Worm (Caenorhabditis elegans) whole organism, young adult: Measurements from ENCODE around the gene srg-3.

Source experiments
- B0019.2 ChIP-seq: fragments of 200-800 bp; sonication (Bioruptor generic); conservative IDR thresholded peaks from 2 replicates; pipeline ENCODE4 v1.3.6; 2022; ENCODE audit warnings: missing genetic modification reagents, missing genetic modification characterization, missing compliant biosample characterization
- B0261.1 ChIP-seq: sonication (generic microtip); optimal IDR thresholded peaks from 2 replicates; lab custom pipeline; 2016; ENCODE audit warnings: mild to moderate bottlenecking, missing genetic modification characterization, moderate library complexity, missing compliant biosample characterization
- C17E4.6 ChIP-seq: fragments of 200-800 bp; sonication (Bioruptor generic); IDR thresholded peaks from 2 replicates; pipeline ENCODE4 v1.3.6; 2022; ENCODE audit warnings: missing genetic modification reagents, missing genetic modification characterization, missing compliant biosample characterization
- D2030.7 ChIP-seq: fragments of 200-800 bp; sonication (Bioruptor generic); IDR thresholded peaks from 2 replicates; pipeline ENCODE4 v1.3.6; 2022; ENCODE audit warnings: missing genetic modification reagents, missing genetic modification characterization, missing compliant biosample characterization
- F10E7.11 ChIP-seq: sonication (generic microtip); optimal IDR thresholded peaks from 2 replicates; lab custom pipeline; 2017; ENCODE audit warnings: mild to moderate bottlenecking, missing genetic modification characterization, moderate library complexity, missing compliant biosample characterization
- F22D6.2 ChIP-seq: sonication (generic microtip); optimal IDR thresholded peaks from 2 replicates; lab custom pipeline; 2016; ENCODE audit warnings: mild to moderate bottlenecking, missing genetic modification characterization, missing compliant biosample characterization
- F49E8.2 ChIP-seq: sonication (generic microtip); optimal IDR thresholded peaks from 3 replicates; lab custom pipeline; 2017; ENCODE audit warnings: missing genetic modification characterization, mild to moderate bottlenecking, missing compliant biosample characterization, antibody characterized with exemption, moderate library complexity; ENCODE audit not compliant: insufficient read depth
- Y53F4B.3 ChIP-seq: fragments of 200-800 bp; sonication (Bioruptor generic); IDR thresholded peaks from 2 replicates; pipeline ENCODE4 v1.3.6; 2022; ENCODE audit warnings: missing genetic modification reagents, missing genetic modification characterization, missing compliant biosample characterization
- Y53G8AR.9 ChIP-seq: fragments of 200-800 bp; sonication (Bioruptor generic); conservative IDR thresholded peaks from 2 replicates; pipeline ENCODE4 v1.3.6; 2022; ENCODE audit warnings: missing genetic modification reagents, missing genetic modification characterization, missing compliant biosample characterization
- Y56A3A.18 ChIP-seq: fragments of 200-800 bp; sonication (Bioruptor generic); IDR thresholded peaks from 2 replicates; pipeline ENCODE4 v1.3.6; 2022; ENCODE audit warnings: missing genetic modification reagents, missing genetic modification characterization, missing compliant biosample characterization
- Y79H2A.3 ChIP-seq: fragments of 200-800 bp; sonication (Bioruptor generic); conservative IDR thresholded peaks from 2 replicates; pipeline ENCODE4 v1.3.6; 2022; ENCODE audit warnings: missing genetic modification reagents, missing genetic modification characterization, missing compliant biosample characterization
- Y95B8A.8 ChIP-seq: fragments of 200-800 bp; sonication (Bioruptor generic); IDR thresholded peaks from 2 replicates; pipeline ENCODE4 v1.3.6; 2022; ENCODE audit warnings: missing genetic modification reagents, missing genetic modification characterization, missing compliant biosample characterization
- ZK185.1 ChIP-seq: sonication (generic microtip); optimal IDR thresholded peaks from 2 replicates; lab custom pipeline; 2016; ENCODE audit warnings: mild to moderate bottlenecking, missing genetic modification characterization, missing compliant biosample characterization; ENCODE audit not compliant: poor library complexity, severe bottlenecking
- aptf-3 ChIP-seq: fragments of 200-800 bp; sonication (Bioruptor generic); IDR thresholded peaks from 2 replicates; pipeline ENCODE4 v1.3.6; 2022; ENCODE audit warnings: missing genetic modification characterization, missing compliant biosample characterization
- atf-7 ChIP-seq: sonication (generic microtip); optimal IDR thresholded peaks from 2 replicates; lab custom pipeline; 2017; ENCODE audit warnings: mild to moderate bottlenecking, missing genetic modification characterization, missing compliant biosample characterization
- ceh-100 ChIP-seq: fragments of 200-800 bp; sonication (Bioruptor generic); IDR thresholded peaks from 2 replicates; pipeline ENCODE4 v1.3.6; 2022; ENCODE audit warnings: missing genetic modification reagents, missing genetic modification characterization, missing compliant biosample characterization
- fkh-3 ChIP-seq: sonication (generic microtip); optimal IDR thresholded peaks from 2 replicates; lab custom pipeline; 2016; ENCODE audit warnings: mild to moderate bottlenecking, missing genetic modification characterization, missing compliant biosample characterization
- gei-17 ChIP-seq: fragments of 200-800 bp; sonication (Bioruptor generic); optimal IDR thresholded peaks from 2 replicates; lab custom pipeline; 2018; ENCODE audit warnings: mild to moderate bottlenecking, missing genetic modification characterization, missing compliant biosample characterization
- hsf-1 ChIP-seq: fragments of 200-800 bp; sonication (Bioruptor generic); IDR thresholded peaks from 2 replicates; pipeline ENCODE4 v1.3.6; 2022; ENCODE audit warnings: missing genetic modification reagents, missing genetic modification characterization, missing compliant biosample characterization
- let-526 ChIP-seq: fragments of 200-800 bp; sonication (Bioruptor generic); IDR thresholded peaks from 2 replicates; pipeline ENCODE4 v1.3.6; 2022; ENCODE audit warnings: missing genetic modification reagents, missing genetic modification characterization, missing compliant biosample characterization
- let-607 ChIP-seq, 2 experiments: fragments of 200-800 bp in 1 of 2; sonication (Bioruptor generic) in 1 of 2; sonication (generic microtip) in 1 of 2; optimal IDR thresholded peaks; 2 replicates each; lab custom pipeline; 2016 to 2018; ENCODE audit warnings: mild to moderate bottlenecking in 2 of 2, missing compliant biosample characterization in 2 of 2, missing genetic modification characterization in 2 of 2, moderate library complexity in 2 of 2, missing genotype in 1 of 2
- lsy-27 ChIP-seq: sonication (generic microtip); optimal IDR thresholded peaks from 2 replicates; lab custom pipeline; 2017; ENCODE audit warnings: missing genetic modification characterization, mild to moderate bottlenecking, missing compliant biosample characterization, antibody characterized with exemption, missing genotype, borderline replicate concordance; ENCODE audit not compliant: insufficient read depth
- madf-3 ChIP-seq: fragments of 200-800 bp; sonication (Bioruptor generic); IDR thresholded peaks from 2 replicates; pipeline ENCODE4 v1.3.6; 2022; ENCODE audit warnings: missing genetic modification reagents, missing genetic modification characterization, missing compliant biosample characterization
- madf-8 ChIP-seq: fragments of 200-800 bp; sonication (Bioruptor generic); conservative IDR thresholded peaks from 2 replicates; pipeline ENCODE4 v1.3.6; 2022; ENCODE audit warnings: missing genetic modification reagents, missing genetic modification characterization, missing compliant biosample characterization
- mel-28 ChIP-seq: sonication (generic microtip); optimal IDR thresholded peaks from 2 replicates; lab custom pipeline; 2016; ENCODE audit warnings: borderline replicate concordance, mild to moderate bottlenecking, missing genetic modification characterization, missing compliant biosample characterization
- mes-4 ChIP-seq: sonication (generic microtip); optimal IDR thresholded peaks from 2 replicates; lab custom pipeline; 2016; ENCODE audit warnings: missing genotype, missing genetic modification characterization, missing compliant biosample characterization
- nfya-1 ChIP-seq: sonication (generic microtip); optimal IDR thresholded peaks from 2 replicates; lab custom pipeline; 2017; ENCODE audit warnings: antibody characterized with exemption, missing compliant biosample characterization, missing genetic modification characterization, borderline replicate concordance; ENCODE audit not compliant: insufficient read depth
- nfyb-1 ChIP-seq: fragments of 200-800 bp; sonication (Bioruptor generic); IDR thresholded peaks from 2 replicates; pipeline ENCODE4 v1.3.6; 2022; ENCODE audit warnings: missing genetic modification reagents, missing genetic modification characterization, missing compliant biosample characterization
- nhr-120 ChIP-seq: fragments of 200-800 bp; sonication (Bioruptor generic); IDR thresholded peaks from 2 replicates; pipeline ENCODE4 v1.3.6; 2022; ENCODE audit warnings: missing genetic modification characterization, missing compliant biosample characterization
- nhr-90 ChIP-seq: sonication (generic microtip); optimal IDR thresholded peaks from 2 replicates; lab custom pipeline; 2016; ENCODE audit warnings: missing genotype, mild to moderate bottlenecking, missing genetic modification characterization, missing compliant biosample characterization
- pha-4 ChIP-seq: fragments of 150-350 bp; sonication (generic microtip); optimal IDR thresholded peaks from 2 replicates; lab custom pipeline; 2014; ENCODE audit warnings: missing biosample characterization, missing genetic modification reagents, missing genetic modification characterization
- rec-8 ChIP-seq, 2 experiments: sonication (generic microtip); optimal IDR thresholded peaks; 2 replicates each; lab custom pipeline; 2016; ENCODE audit warnings: mild to moderate bottlenecking in 2 of 2, missing genetic modification characterization in 2 of 2, missing genetic modification reagents in 2 of 2, missing genotype in 2 of 2, missing biosample characterization in 1 of 2, missing compliant biosample characterization in 1 of 2, moderate library complexity in 1 of 2
- sptf-2 ChIP-seq: fragments of 200-800 bp; sonication (Bioruptor generic); optimal IDR thresholded peaks from 2 replicates; lab custom pipeline; 2018; ENCODE audit warnings: mild to moderate bottlenecking, missing genetic modification characterization, missing compliant biosample characterization
- tbx-9 ChIP-seq: sonication (generic microtip); optimal IDR thresholded peaks from 2 replicates; lab custom pipeline; 2016; ENCODE audit warnings: borderline replicate concordance, missing genetic modification characterization, inconsistent platforms, missing compliant biosample characterization
- tlf-1 ChIP-seq: fragments of 200-800 bp; sonication (Bioruptor generic); optimal IDR thresholded peaks from 2 replicates; lab custom pipeline; 2018; ENCODE audit warnings: mild to moderate bottlenecking, missing genetic modification characterization, missing compliant biosample characterization
- zfh-2 ChIP-seq: fragments of 200-800 bp; sonication (Bioruptor generic); conservative IDR thresholded peaks from 2 replicates; pipeline ENCODE4 v1.3.6; 2022; ENCODE audit warnings: missing genetic modification reagents, missing genetic modification characterization, missing compliant biosample characterization
- ztf-28 ChIP-seq: fragments of 200-800 bp; sonication (Bioruptor generic); IDR thresholded peaks from 2 replicates; pipeline ENCODE4 v1.3.6; 2022; ENCODE audit warnings: missing genetic modification reagents, missing genetic modification characterization, missing compliant biosample characterization
- ztf-3 ChIP-seq: fragments of 200-800 bp; sonication (Bioruptor generic); optimal IDR thresholded peaks from 2 replicates; lab custom pipeline; 2018; ENCODE audit warnings: mild to moderate bottlenecking, missing genetic modification characterization, missing compliant biosample characterization
- ztf-6 ChIP-seq: fragments of 200-800 bp; sonication (Bioruptor generic); IDR thresholded peaks from 2 replicates; pipeline ENCODE4 v1.3.6; 2022; ENCODE audit warnings: missing genetic modification reagents, missing genetic modification characterization, missing compliant biosample characterization

The srg-3 gene

ce11 chrIII:6245728-6246127 is 24.4 kb downstream of the srg-3 start, which contains the start of gene bcas-2:
TSS of gene bcas-2 (minus strand) at chrIII:6245828.
- TF ChIP-seq tbx-9 (no peak), nfyb-1 (GFP tag; lab: Robert Waterston, UW) (no peak), ztf-3 (GFP tag; lab: Kevin White, UChicago) (no peak), Y56A3A.18 (GFP tag; lab: Robert Waterston, UW) (no peak), F22D6.2 (tag; lab: Kevin White, UChicago) (no peak), tlf-1 (GFP tag; lab: Kevin White, UChicago) (no peak), Y79H2A.3 (GFP tag; lab: Robert Waterston, UW) (no peak), ztf-6 (GFP tag; lab: Robert Waterston, UW) (no peak), nhr-120 (GFP tag; lab: Robert Waterston, UW) (no peak), mel-28 (no peak), Y95B8A.8 (GFP tag; lab: Robert Waterston, UW) (no peak), nhr-90 (no peak), F49E8.2 (tag; lab: Kevin White, UChicago) (no peak), Y53G8AR.9 (GFP tag; lab: Robert Waterston, UW) (no peak), pha-4 (no peak), rec-8 (tag; optimal IDR thresholded peaks at IDR 0.05; lab: Kevin White, UChicago) (no peak), madf-3 (GFP tag; lab: Robert Waterston, UW) (no peak), mes-4 (tag; lab: Kevin White, UChicago) (no peak), nfya-1 (tag; lab: Kevin White, UChicago) (no peak), B0019.2 (GFP tag; lab: Robert Waterston, UW) (no peak)

DNA sequence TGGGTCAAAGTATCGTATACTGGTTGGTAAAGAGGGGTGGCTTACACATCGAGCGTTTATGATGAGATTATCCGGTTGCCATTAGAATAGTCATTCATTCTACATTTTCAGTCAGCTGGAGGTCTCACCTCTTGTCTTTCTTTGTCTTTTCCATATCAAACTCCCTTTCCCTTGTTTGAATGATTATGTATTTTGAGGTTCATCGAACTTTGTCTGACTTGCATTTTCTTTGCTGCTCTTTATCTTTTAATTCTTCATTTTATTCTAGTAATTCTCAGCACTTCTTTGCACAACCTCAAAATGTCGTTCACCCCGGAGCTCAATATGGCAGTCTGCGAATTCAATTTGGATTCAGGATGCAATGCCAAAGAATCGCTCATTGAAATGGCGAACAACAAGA is 29.6 kb downstream of the srg-3 start, which contains the start of gene T12A2.3:
T12A2.3 (plus strand) TSS at position 301 of the 400 bp plus-strand sequence.
- TF ChIP-seq let-607 (tag; optimal IDR thresholded peaks at IDR 0.05; lab: Kevin White, UChicago) (no peak), zfh-2 (GFP tag; lab: Robert Waterston, UW) (no peak), hsf-1 (GFP tag; lab: Robert Waterston, UW) (no peak), nfyb-1 (GFP tag; lab: Robert Waterston, UW) (no peak), ceh-100 (no peak), D2030.7 (GFP tag; lab: Robert Waterston, UW) (no peak), fkh-3 (no peak), C17E4.6 (GFP tag; lab: Robert Waterston, UW) (no peak), madf-8 (no peak), atf-7 (tag; lab: Kevin White, UChicago) (no peak), sptf-2 (GFP tag; lab: Kevin White, UChicago) (no peak), ztf-28 (GFP tag; lab: Robert Waterston, UW) (no peak), let-526 (GFP tag; lab: Robert Waterston, UW) (no peak), aptf-3 (no peak), ZK185.1 (no peak)

DNA sequence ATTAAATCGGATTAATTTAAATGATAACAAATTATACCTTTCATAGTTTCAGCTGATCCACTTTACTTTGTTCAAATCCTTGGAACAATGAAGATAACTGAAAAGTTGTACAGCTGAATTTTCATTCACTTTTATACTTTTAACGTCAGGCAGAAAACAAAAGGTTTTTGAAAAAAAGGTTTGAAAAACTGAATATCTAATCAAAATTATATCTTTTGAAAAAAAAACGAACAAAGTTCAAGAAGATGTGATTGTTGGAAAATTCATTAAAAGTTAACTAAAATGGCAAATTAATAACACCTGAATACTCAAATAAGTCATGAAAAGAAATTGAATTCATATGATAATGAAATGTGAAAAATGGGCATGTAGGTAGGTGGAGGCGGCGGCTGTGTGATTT is 33.5 kb downstream of the srg-3 start, which contains the start of gene T12A2.21:
T12A2.21 (minus strand) TSS at position 101 of the 400 bp plus-strand sequence.
- TF ChIP-seq F10E7.11 (tag; lab: Kevin White, UChicago): no peak
- no peak for TF ChIP-seq fkh-3
- TF ChIP-seq gei-17: no peak
- TF ChIP-seq lsy-27 (tag; lab: Kevin White, UChicago): no peak
- no peak for TF ChIP-seq Y53F4B.3 (GFP tag; lab: Robert Waterston, UW)
- no peak for TF ChIP-seq B0261.1
- TF ChIP-seq rec-8 (tag; optimal IDR thresholded peaks at IDR 0.05; lab: Kevin White, UChicago): no peak
